Worm (Caenorhabditis elegans): ENCODE data around the gene R07G3.7.

DNA sequence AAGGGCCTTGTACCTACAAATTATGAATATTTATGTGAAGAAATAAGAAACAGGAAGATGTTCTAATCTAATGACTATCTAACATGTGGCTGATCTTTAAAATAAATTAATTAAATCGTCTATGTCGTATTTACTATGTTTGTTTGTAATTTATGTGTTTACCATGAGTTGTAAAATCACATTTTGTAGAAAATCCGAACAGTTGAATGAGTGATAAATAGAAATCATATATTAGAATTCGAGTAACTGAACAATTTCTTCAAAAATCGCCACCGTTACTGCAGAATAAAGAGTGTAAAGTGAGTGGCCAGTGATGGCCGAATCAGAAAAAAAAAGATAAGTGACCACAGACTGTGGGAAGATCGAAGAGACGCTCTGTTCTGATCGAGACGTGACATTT, 16.5 kb upstream of the R07G3.7 start:
- TF ChIP-seq him-1 (tag; optimal IDR thresholded peaks at IDR 0.05) (no peak), W03F9.2 (tag; optimal IDR thresholded peaks at IDR 0.05) (no peak), dao-5 (tag; optimal IDR thresholded peaks at IDR 0.05) (no peak)
